Worm (Caenorhabditis elegans) whole organism, late embryonic: ENCODE results near the gene trxr-1.
A peak's percentile ranks its signal among the peaks of the same experiment; 100 is the strongest.

ENCODE experiments used
- C38D4.7 ChIP-seq: fragments of 200-800 bp; sonication (Bioruptor generic); optimal IDR thresholded peaks from 2 replicates; lab custom pipeline; 2018; ENCODE audit warnings: mild to moderate bottlenecking, missing genetic modification characterization, moderate library complexity, missing compliant biosample characterization
- F13H6.1 ChIP-seq: sonication (generic microtip); optimal IDR thresholded peaks from 2 replicates; lab custom pipeline; 2016; ENCODE audit warnings: missing genetic modification characterization, missing compliant biosample characterization
- K02D7.2 ChIP-seq: sonication (generic microtip); optimal IDR thresholded peaks from 2 replicates; lab custom pipeline; 2017; ENCODE audit warnings: mild to moderate bottlenecking, missing genetic modification characterization, missing compliant biosample characterization
- T23F11.4 ChIP-seq: fragments of 200-800 bp; sonication (Bioruptor generic); optimal IDR thresholded peaks from 2 replicates; lab custom pipeline; 2018; ENCODE audit warnings: mild to moderate bottlenecking, missing genetic modification characterization, missing compliant biosample characterization
- Y22D7AL.16 ChIP-seq: sonication (generic microtip); optimal IDR thresholded peaks from 2 replicates; lab custom pipeline; 2016; ENCODE audit warnings: missing genetic modification characterization, missing compliant biosample characterization
- ceh-14 ChIP-seq: sonication (generic microtip); optimal IDR thresholded peaks from 2 replicates; lab custom pipeline; 2016; ENCODE audit warnings: missing genotype, missing genetic modification characterization, missing compliant biosample characterization
- ceh-22 ChIP-seq: sonication (generic microtip); optimal IDR thresholded peaks from 2 replicates; lab custom pipeline; 2017; ENCODE audit warnings: missing biosample characterization, missing genetic modification characterization
- ceh-30 ChIP-seq: fragments of 150-350 bp; optimal IDR thresholded peaks from 2 replicates; lab custom pipeline; 2014; ENCODE audit warnings: missing biosample characterization, missing genetic modification characterization
- ceh-31 ChIP-seq: sonication (generic microtip); optimal IDR thresholded peaks from 2 replicates; lab custom pipeline; 2016; ENCODE audit warnings: missing genetic modification characterization, missing compliant biosample characterization
- ceh-45 ChIP-seq: fragments of 200-800 bp; sonication (Bioruptor generic); IDR thresholded peaks from 2 replicates; pipeline ENCODE4 v1.3.6; 2022; ENCODE audit warnings: missing genetic modification reagents, missing genetic modification characterization, missing compliant biosample characterization
- ceh-48 ChIP-seq: sonication (generic microtip); optimal IDR thresholded peaks from 2 replicates; lab custom pipeline; 2016; ENCODE audit warnings: missing genetic modification characterization, inconsistent platforms, missing compliant biosample characterization
- ceh-6 ChIP-seq: fragments of 200-800 bp; sonication (Bioruptor generic); optimal IDR thresholded peaks from 2 replicates; lab custom pipeline; 2018; ENCODE audit warnings: mild to moderate bottlenecking, missing genetic modification characterization, missing compliant biosample characterization
- che-1 ChIP-seq: sonication (generic microtip); optimal IDR thresholded peaks from 2 replicates; lab custom pipeline; 2016; ENCODE audit warnings: mild to moderate bottlenecking, missing genetic modification characterization, missing compliant biosample characterization
- dmd-4 ChIP-seq: sonication (generic microtip); optimal IDR thresholded peaks from 2 replicates; lab custom pipeline; 2016; ENCODE audit warnings: borderline replicate concordance, missing genetic modification characterization, missing compliant biosample characterization
- dve-1 ChIP-seq: sonication (generic microtip); optimal IDR thresholded peaks from 2 replicates; lab custom pipeline; 2017; ENCODE audit warnings: antibody characterized with exemption, mild to moderate bottlenecking, missing genetic modification characterization, missing compliant biosample characterization
- elt-2 ChIP-seq: sonication (generic microtip); optimal IDR thresholded peaks from 2 replicates; lab custom pipeline; 2016; ENCODE audit warnings: missing genetic modification reagents, missing genetic modification characterization, missing compliant biosample characterization
- elt-4 ChIP-seq: sonication (generic microtip); optimal IDR thresholded peaks from 2 replicates; lab custom pipeline; 2016; ENCODE audit warnings: missing genetic modification characterization, missing compliant biosample characterization
- fax-1 ChIP-seq: sonication (generic microtip); optimal IDR thresholded peaks from 2 replicates; lab custom pipeline; 2016; ENCODE audit warnings: missing genotype, missing genetic modification characterization, missing compliant biosample characterization
- fkh-10 ChIP-seq: fragments of 150-350 bp; optimal IDR thresholded peaks from 2 replicates; lab custom pipeline; 2014; ENCODE audit warnings: missing biosample characterization, missing genetic modification reagents, missing genetic modification characterization
- gmeb-2 ChIP-seq: sonication (generic microtip); optimal IDR thresholded peaks from 2 replicates; lab custom pipeline; 2016; ENCODE audit warnings: missing genetic modification characterization, inconsistent platforms, missing compliant biosample characterization
- hlh-13 ChIP-seq: fragments of 200-800 bp; sonication (Bioruptor generic); optimal IDR thresholded peaks from 2 replicates; lab custom pipeline; 2018; ENCODE audit warnings: mild to moderate bottlenecking, missing genetic modification characterization, missing compliant biosample characterization
- hlh-15 ChIP-seq: sonication (generic microtip); optimal IDR thresholded peaks from 2 replicates; lab custom pipeline; 2016; ENCODE audit warnings: missing genetic modification characterization, missing compliant biosample characterization
- hlh-30 ChIP-seq: sonication (generic microtip); optimal IDR thresholded peaks from 2 replicates; lab custom pipeline; 2017; ENCODE audit warnings: antibody characterized with exemption, missing genetic modification characterization, missing compliant biosample characterization; ENCODE audit not compliant: insufficient read depth
- hlh-6 ChIP-seq: sonication (generic microtip); optimal IDR thresholded peaks from 2 replicates; lab custom pipeline; 2016; ENCODE audit warnings: missing genotype, missing genetic modification characterization, missing compliant biosample characterization
- hlh-8 ChIP-seq: sonication (generic microtip); optimal IDR thresholded peaks from 2 replicates; lab custom pipeline; 2016; ENCODE audit warnings: missing genotype, missing genetic modification characterization, missing compliant biosample characterization
- lim-6 ChIP-seq: sonication (generic microtip); optimal IDR thresholded peaks from 2 replicates; lab custom pipeline; 2016; ENCODE audit warnings: missing genetic modification characterization, missing compliant biosample characterization
- nhr-11 ChIP-seq: fragments of 150-350 bp; optimal IDR thresholded peaks from 2 replicates; lab custom pipeline; 2014; ENCODE audit warnings: missing biosample characterization, missing genetic modification characterization
- nhr-232 ChIP-seq: sonication (generic microtip); optimal IDR thresholded peaks from 2 replicates; lab custom pipeline; 2016; ENCODE audit warnings: missing genetic modification characterization, missing compliant biosample characterization
- pag-3 ChIP-seq: sonication (generic microtip); optimal IDR thresholded peaks from 2 replicates; lab custom pipeline; 2016; ENCODE audit warnings: missing compliant biosample characterization, missing genetic modification characterization, borderline replicate concordance
- pat-9 ChIP-seq: fragments of 200-800 bp; sonication (Bioruptor generic); optimal IDR thresholded peaks from 2 replicates; lab custom pipeline; 2018; ENCODE audit warnings: mild to moderate bottlenecking, missing genetic modification characterization, moderate library complexity, missing compliant biosample characterization
- pax-1 ChIP-seq: fragments of 150-350 bp; optimal IDR thresholded peaks from 2 replicates; lab custom pipeline; 2014; ENCODE audit warnings: missing biosample characterization, missing genetic modification characterization
- pha-2 ChIP-seq: sonication (generic microtip); optimal IDR thresholded peaks from 2 replicates; lab custom pipeline; 2017; ENCODE audit warnings: mild to moderate bottlenecking, missing genetic modification characterization, missing compliant biosample characterization
- rnt-1 ChIP-seq: sonication (generic microtip); optimal IDR thresholded peaks from 2 replicates; lab custom pipeline; 2016; ENCODE audit warnings: missing genetic modification characterization, missing compliant biosample characterization
- sdc-2 ChIP-seq: sonication (generic microtip); optimal IDR thresholded peaks from 2 replicates; lab custom pipeline; 2016; ENCODE audit warnings: missing genotype, missing genetic modification characterization, missing compliant biosample characterization
- syd-9 ChIP-seq: sonication (generic microtip); optimal IDR thresholded peaks from 2 replicates; lab custom pipeline; 2016; ENCODE audit warnings: mild to moderate bottlenecking, missing genetic modification characterization, moderate library complexity, missing compliant biosample characterization
- unc-55 ChIP-seq: sonication (generic microtip); optimal IDR thresholded peaks from 2 replicates; lab custom pipeline; 2017; ENCODE audit warnings: missing biosample characterization, missing genetic modification reagents, missing genetic modification characterization
- zip-5 ChIP-seq: sonication (generic microtip); optimal IDR thresholded peaks from 2 replicates; lab custom pipeline; 2016; ENCODE audit warnings: missing genetic modification characterization, missing compliant biosample characterization

Gene trxr-1

ce11 chrIV:6974162-6974938 lies 37.4 kb upstream of the trxr-1 start:
- TF ChIP-seq pax-1 (tag; lab: Kevin White, UChicago), result no peak
- TF ChIP-seq dmd-4 (tag; lab: Kevin White, UChicago), result no peak
- TF ChIP-seq che-1 (tag; lab: Kevin White, UChicago), result no peak
- no peak for TF ChIP-seq ceh-31 (tag; lab: Kevin White, UChicago)
- no peak for TF ChIP-seq nhr-11 (tag; lab: Kevin White, UChicago)
- no peak for TF ChIP-seq fax-1 (tag; lab: Kevin White, UChicago)
- TF ChIP-seq nhr-232 (tag; lab: Kevin White, UChicago), result no peak
- no peak for TF ChIP-seq ceh-30 (tag; lab: Kevin White, UChicago)
- no peak for TF ChIP-seq ceh-14
- no peak for TF ChIP-seq hlh-6 (tag; lab: Kevin White, UChicago)
- TF ChIP-seq dve-1 (tag; lab: Kevin White, UChicago), result no peak
- no peak for TF ChIP-seq T23F11.4 (GFP tag; lab: Kevin White, UChicago)
- no peak for TF ChIP-seq ceh-45 (GFP tag; lab: Robert Waterston, UW)
- no peak for TF ChIP-seq elt-4 (tag; lab: Kevin White, UChicago)

ce11 chrIV:6977089-6977558 lies 34.6 kb upstream of the trxr-1 start, which contains the start of the genes pgl-1 and him-3:
Gene pgl-1, minus strand, starts transcription at chrIV:6977318.
Gene him-3, plus strand, starts transcription at chrIV:6977508.
- TF ChIP-seq ceh-48 (tag; lab: Kevin White, UChicago) (no peak), ceh-6 (GFP tag; lab: Kevin White, UChicago) (no peak), zip-5 (tag; lab: Kevin White, UChicago) (no peak), lim-6 (no peak), K02D7.2 (tag; lab: Kevin White, UChicago) (no peak), Y22D7AL.16 (no peak)

- TF ChIP-seq sdc-2 (tag; lab: Kevin White, UChicago), result no peak
- no peak for TF ChIP-seq elt-2 (tag; lab: Kevin White, UChicago)
- no peak for TF ChIP-seq fkh-10 (GFP tag; lab: Kevin White, UChicago)
- no peak for TF ChIP-seq syd-9 (tag; lab: Kevin White, UChicago)
- no peak for TF ChIP-seq hlh-13 (GFP tag; lab: Kevin White, UChicago)
- no peak for TF ChIP-seq C38D4.7
- TF ChIP-seq, all 69 proteins: peak for 0
Observed at ce11 chrIV:6978625-6979024, 33.1 kb upstream of the trxr-1 start.

ce11 chrIV:6984449-6985380 lies 27.0 kb upstream of the trxr-1 start:
- TF ChIP-seq pha-2 (tag; lab: Kevin White, UChicago), result peak; percentile 12
- TF ChIP-seq pax-1 (tag; lab: Kevin White, UChicago), result peak; percentile 91
- peak; percentile 32 for TF ChIP-seq ceh-31 (tag; lab: Kevin White, UChicago)
- TF ChIP-seq sdc-2 (tag; lab: Kevin White, UChicago), result no peak
- TF ChIP-seq zip-5 (tag; lab: Kevin White, UChicago), result no peak
- TF ChIP-seq unc-55 (GFP tag; lab: Kevin White, UChicago), result peak; percentile 67
- no peak for TF ChIP-seq elt-4 (tag; lab: Kevin White, UChicago)

- TF ChIP-seq hlh-30 (tag; lab: Kevin White, UChicago), result no peak
- no peak for TF ChIP-seq rnt-1
- no peak for TF ChIP-seq pat-9
- TF ChIP-seq F13H6.1 (tag; lab: Kevin White, UChicago), result no peak
- no peak for TF ChIP-seq sdc-2 (tag; lab: Kevin White, UChicago)
- TF ChIP-seq ceh-14, result no peak
- no peak for TF ChIP-seq pag-3
- TF ChIP-seq ceh-45 (GFP tag; lab: Robert Waterston, UW), result no peak
- no peak for TF ChIP-seq K02D7.2 (tag; lab: Kevin White, UChicago)
- no peak for TF ChIP-seq dve-1 (tag; lab: Kevin White, UChicago)
- TF ChIP-seq hlh-15 (tag; lab: Kevin White, UChicago), result no peak
- no peak for TF ChIP-seq T23F11.4 (GFP tag; lab: Kevin White, UChicago)
- no peak for TF ChIP-seq C38D4.7
- no peak for TF ChIP-seq gmeb-2 (tag; lab: Kevin White, UChicago)
- TF ChIP-seq hlh-8 (tag; lab: Kevin White, UChicago), result no peak
- TF ChIP-seq che-1 (tag; lab: Kevin White, UChicago), result no peak
- TF ChIP-seq ceh-22 (tag; lab: Kevin White, UChicago), result no peak
Observed at ce11 chrIV:6986835-6987234, 24.9 kb upstream of the trxr-1 start, which contains the start of gene prkl-1. Gene prkl-1, minus strand, starts transcription at chrIV:6986935.
